Fruit fly (Drosophila melanogaster) whole organism, embryonic: ENCODE data around the gene CG5612.

ENCODE experiments used
- B-H1 ChIP-seq: fragments of 200-800 bp; sonication (Bioruptor generic); IDR thresholded peaks from 3 replicates; pipeline ENCODE4 v1.3.6; 2022; ENCODE audit warnings: missing biosample characterization, missing genetic modification characterization
- Bgb ChIP-seq: fragments of 200-800 bp; sonication (Bioruptor generic); IDR thresholded peaks from 2 replicates; pipeline ENCODE4 v1.3.6; 2022; ENCODE audit warnings: missing biosample characterization, missing genetic modification characterization; ENCODE audit not compliant: partially characterized antibody
- C15 ChIP-seq: fragments of 200-800 bp; sonication (Bioruptor generic); IDR thresholded peaks from 3 replicates; pipeline ENCODE4 v1.3.6; 2022; ENCODE audit warnings: missing biosample characterization, missing genetic modification characterization
- CG10565 ChIP-seq: fragments of 200-800 bp; sonication (Bioruptor generic); optimal IDR thresholded peaks from 3 replicates; lab custom pipeline; 2016; ENCODE audit warnings: missing biosample characterization, mild to moderate bottlenecking, missing genetic modification characterization
- CG10979 ChIP-seq: fragments of 200-800 bp; sonication (Bioruptor generic); optimal IDR thresholded peaks from 2 replicates; lab custom pipeline; 2018; ENCODE audit warnings: missing biosample characterization, mild to moderate bottlenecking, missing genetic modification characterization, moderate library complexity
- CG12071 ChIP-seq: fragments of 200-800 bp; sonication (Bioruptor generic); optimal IDR thresholded peaks from 3 replicates; lab custom pipeline; 2018; ENCODE audit warnings: missing biosample characterization, mild to moderate bottlenecking, missing genetic modification characterization
- CG12104 ChIP-seq: fragments of 200-800 bp; sonication (Bioruptor generic); optimal IDR thresholded peaks from 3 replicates; lab custom pipeline; 2016; ENCODE audit warnings: missing biosample characterization, missing genetic modification characterization
- CG12769 ChIP-seq: fragments of 200-800 bp; sonication (Bioruptor generic); optimal IDR thresholded peaks from 2 replicates; lab custom pipeline; 2019; ENCODE audit warnings: missing biosample characterization, mild to moderate bottlenecking, missing genetic modification characterization, moderate library complexity
- CG13894 ChIP-seq: fragments of 200-800 bp; sonication (Bioruptor generic); optimal IDR thresholded peaks from 3 replicates; lab custom pipeline; 2018; ENCODE audit warnings: missing biosample characterization, mild to moderate bottlenecking, missing genetic modification characterization, moderate library complexity
- CG15073 ChIP-seq: fragments of 200-800 bp; sonication (Bioruptor generic); optimal IDR thresholded peaks from 2 replicates; lab custom pipeline; 2016; ENCODE audit warnings: missing biosample characterization, missing genetic modification characterization
- CG15479 ChIP-seq: fragments of 200-800 bp; sonication (Bioruptor generic); optimal IDR thresholded peaks from 3 replicates; lab custom pipeline; 2019; ENCODE audit warnings: missing biosample characterization, mild to moderate bottlenecking, missing genetic modification characterization, moderate library complexity
- CG16779 ChIP-seq: fragments of 200-800 bp; sonication (Bioruptor generic); IDR thresholded peaks from 2 replicates; pipeline ENCODE4 v1.3.6; 2022; ENCODE audit warnings: missing biosample characterization, missing genetic modification characterization
- CG18476 ChIP-seq: fragments of 200-800 bp; sonication (Bioruptor generic); optimal IDR thresholded peaks from 2 replicates; lab custom pipeline; 2016; ENCODE audit warnings: missing biosample characterization, mild to moderate bottlenecking, missing genetic modification characterization
- CG34376 ChIP-seq: fragments of 200-800 bp; sonication (Bioruptor generic); optimal IDR thresholded peaks from 2 replicates; lab custom pipeline; 2018; ENCODE audit warnings: missing biosample characterization, mild to moderate bottlenecking, missing genetic modification characterization
- CG3838 ChIP-seq: fragments of 200-800 bp; sonication (Bioruptor generic); optimal IDR thresholded peaks from 3 replicates; lab custom pipeline; 2016; ENCODE audit warnings: missing biosample characterization, missing genetic modification characterization
- CG4424 ChIP-seq: fragments of 200-800 bp; sonication (Bioruptor generic); optimal IDR thresholded peaks from 3 replicates; lab custom pipeline; 2016; ENCODE audit warnings: missing biosample characterization, missing genetic modification characterization
- CG8765 ChIP-seq: fragments of 200-800 bp; sonication (Bioruptor generic); IDR thresholded peaks from 2 replicates; pipeline ENCODE4 v1.3.6; 2022; ENCODE audit warnings: missing biosample characterization, missing genetic modification characterization
- CG8924 ChIP-seq: fragments of 200-800 bp; optimal IDR thresholded peaks from 3 replicates; lab custom pipeline; 2019; ENCODE audit warnings: missing biosample characterization, mild to moderate bottlenecking, missing genetic modification characterization, moderate library complexity
- CG9817 ChIP-seq: fragments of 200-800 bp; sonication (Bioruptor generic); optimal IDR thresholded peaks from 2 replicates; lab custom pipeline; 2018; ENCODE audit warnings: missing biosample characterization, mild to moderate bottlenecking, missing genetic modification characterization, moderate library complexity
- CHES-1-like ChIP-seq: fragments of 200-800 bp; sonication (Bioruptor generic); optimal IDR thresholded peaks from 2 replicates; lab custom pipeline; 2016; ENCODE audit warnings: missing biosample characterization, missing genetic modification characterization
- Dad ChIP-seq: fragments of 200-800 bp; sonication (Bioruptor generic); optimal IDR thresholded peaks from 3 replicates; lab custom pipeline; 2016; ENCODE audit warnings: missing biosample characterization, missing genetic modification characterization
- Dbx ChIP-seq: fragments of 200-800 bp; sonication (Bioruptor generic); IDR thresholded peaks from 3 replicates; pipeline ENCODE4 v1.3.6; 2022; ENCODE audit warnings: missing biosample characterization, missing genetic modification characterization
- Deaf1 ChIP-seq: fragments of 200-800 bp; optimal IDR thresholded peaks from 3 replicates; lab custom pipeline; 2019; ENCODE audit warnings: missing biosample characterization, mild to moderate bottlenecking, missing genetic modification characterization, moderate library complexity
- Dfd ChIP-seq, 2 experiments: fragments of >200 bp; optimal IDR thresholded peaks; 2 replicates each; lab custom pipeline; 2017; ENCODE audit warnings: missing biosample characterization in 2 of 2, missing genetic modification characterization in 2 of 2
- Dp ChIP-seq: fragments of 200-800 bp; sonication (Bioruptor generic); optimal IDR thresholded peaks from 2 replicates; lab custom pipeline; 2018; ENCODE audit warnings: missing biosample characterization, mild to moderate bottlenecking, missing genetic modification characterization, moderate library complexity
- Gug ChIP-seq: fragments of 200-800 bp; sonication (Bioruptor generic); IDR thresholded peaks from 4 replicates; pipeline ENCODE4 v1.3.6; 2022; ENCODE audit warnings: missing biosample characterization, missing genetic modification characterization
- Neu2 ChIP-seq: fragments of 200-800 bp; sonication (Bioruptor generic); optimal IDR thresholded peaks from 3 replicates; lab custom pipeline; 2016; ENCODE audit warnings: missing biosample characterization, missing genetic modification characterization, borderline replicate concordance
- Oaz ChIP-seq: fragments of 200-800 bp; sonication (Bioruptor generic); IDR thresholded peaks from 2 replicates; pipeline ENCODE4 v1.3.6; 2022; ENCODE audit warnings: missing biosample characterization, missing genetic modification characterization
- PHDP ChIP-seq: fragments of 200-800 bp; sonication (Bioruptor generic); optimal IDR thresholded peaks from 3 replicates; lab custom pipeline; 2018; ENCODE audit warnings: missing biosample characterization, mild to moderate bottlenecking, missing genetic modification characterization, moderate library complexity
- Rx ChIP-seq: fragments of 200-800 bp; sonication (Bioruptor generic); IDR thresholded peaks from 2 replicates; pipeline ENCODE4 v1.3.6; 2022; ENCODE audit warnings: missing biosample characterization, missing genetic modification characterization
- Trl ChIP-seq, 3 experiments: fragments of >200 bp in 2 of 3; fragments of 200-800 bp in 1 of 3; sonication (Bioruptor generic) in 1 of 3; optimal IDR thresholded peaks; 2 replicates in 1 of 3; 3 replicates in 2 of 3; lab custom pipeline; 2016 to 2017; ENCODE audit warnings: missing biosample characterization in 1 of 3, missing genetic modification characterization in 1 of 3
- ab ChIP-seq: fragments of 200-800 bp; sonication (Bioruptor generic); optimal IDR thresholded peaks from 2 replicates; lab custom pipeline; 2016; ENCODE audit warnings: missing biosample characterization, missing genetic modification characterization
- bcd ChIP-seq: fragments of 200-800 bp; sonication (Bioruptor generic); optimal IDR thresholded peaks from 2 replicates; lab custom pipeline; 2017; ENCODE audit warnings: missing biosample characterization, mild to moderate bottlenecking, missing genetic modification characterization
- bigmax ChIP-seq: fragments of 200-800 bp; sonication (Bioruptor generic); optimal IDR thresholded peaks from 2 replicates; lab custom pipeline; 2018; ENCODE audit warnings: missing biosample characterization, mild to moderate bottlenecking, missing genetic modification characterization
- btn ChIP-seq: fragments of 200-800 bp; sonication (Bioruptor generic); optimal IDR thresholded peaks from 2 replicates; lab custom pipeline; 2016; ENCODE audit warnings: missing biosample characterization, missing genetic modification characterization
- crp ChIP-seq, 2 experiments: fragments of 200-800 bp; sonication (Bioruptor generic); optimal IDR thresholded peaks; 2 replicates in 1 of 2; 3 replicates in 1 of 2; lab custom pipeline; 2017; ENCODE audit warnings: missing biosample characterization in 2 of 2, missing genetic modification characterization in 2 of 2, mild to moderate bottlenecking in 1 of 2, moderate library complexity in 1 of 2
- dan ChIP-seq: fragments of 200-800 bp; sonication (Bioruptor generic); IDR thresholded peaks from 2 replicates; pipeline ENCODE4 v1.3.6; 2022; ENCODE audit warnings: missing biosample characterization, missing genetic modification characterization
- dysf ChIP-seq: fragments of 200-800 bp; sonication (Bioruptor generic); IDR thresholded peaks from 3 replicates; pipeline ENCODE4 v1.3.6; 2022; ENCODE audit warnings: missing biosample characterization, missing genetic modification characterization
- fd64A ChIP-seq: fragments of 200-800 bp; sonication (Bioruptor generic); optimal IDR thresholded peaks from 3 replicates; lab custom pipeline; 2018; ENCODE audit warnings: missing biosample characterization, mild to moderate bottlenecking, missing genetic modification characterization
- ftz-f1 ChIP-seq: fragments of 200-800 bp; sonication (Bioruptor generic); optimal IDR thresholded peaks from 2 replicates; lab custom pipeline; 2016; ENCODE audit warnings: missing biosample characterization, missing genetic modification characterization
- gcm ChIP-seq: fragments of 200-800 bp; sonication (Bioruptor generic); optimal IDR thresholded peaks from 2 replicates; lab custom pipeline; 2019; ENCODE audit warnings: missing biosample characterization, mild to moderate bottlenecking, missing genetic modification characterization, moderate library complexity
- gcm2 ChIP-seq: fragments of 200-800 bp; sonication (Bioruptor generic); optimal IDR thresholded peaks from 2 replicates; lab custom pipeline; 2016; ENCODE audit warnings: missing biosample characterization, missing genetic modification characterization
- klu ChIP-seq: fragments of 200-800 bp; sonication (Bioruptor generic); IDR thresholded peaks from 2 replicates; pipeline ENCODE4 v1.3.6; 2022; ENCODE audit warnings: missing biosample characterization, missing genetic modification characterization
- mam ChIP-seq: fragments of 200-800 bp; sonication (Bioruptor generic); optimal IDR thresholded peaks from 3 replicates; lab custom pipeline; 2016; ENCODE audit warnings: missing biosample characterization, missing genetic modification characterization
- nerfin-2 ChIP-seq: fragments of 200-800 bp; sonication (Bioruptor generic); IDR thresholded peaks from 2 replicates; pipeline ENCODE4 v1.3.6; 2022; ENCODE audit warnings: missing biosample characterization, missing genetic modification characterization; ENCODE audit not compliant: partially characterized antibody
- oc ChIP-seq: fragments of 200-800 bp; sonication (Bioruptor generic); optimal IDR thresholded peaks from 2 replicates; lab custom pipeline; 2018; ENCODE audit warnings: missing biosample characterization, mild to moderate bottlenecking, missing genetic modification characterization, moderate library complexity
- pum ChIP-seq: fragments of 200-800 bp; sonication (Bioruptor generic); optimal IDR thresholded peaks from 2 replicates; lab custom pipeline; 2016; ENCODE audit warnings: missing biosample characterization, missing genetic modification characterization
- ssp ChIP-seq: fragments of 200-800 bp; sonication (Bioruptor generic); IDR thresholded peaks from 2 replicates; pipeline ENCODE4 v1.3.6; 2022; ENCODE audit warnings: missing biosample characterization, missing genetic modification characterization
- tio ChIP-seq: fragments of 200-800 bp; sonication (Bioruptor generic); optimal IDR thresholded peaks from 2 replicates; lab custom pipeline; 2017; ENCODE audit warnings: missing biosample characterization, missing genetic modification characterization, inconsistent platforms
- vfl ChIP-seq: fragments of 200-800 bp; sonication (Bioruptor generic); optimal IDR thresholded peaks from 2 replicates; lab custom pipeline; 2016; ENCODE audit warnings: missing biosample characterization, missing genetic modification characterization
- zen2 ChIP-seq: fragments of 200-800 bp; sonication (Bioruptor generic); IDR thresholded peaks from 3 replicates; pipeline ENCODE4 v1.3.6; 2022; ENCODE audit warnings: missing biosample characterization, missing genetic modification characterization; ENCODE audit not compliant: partially characterized antibody

Gene CG5612

DNA sequence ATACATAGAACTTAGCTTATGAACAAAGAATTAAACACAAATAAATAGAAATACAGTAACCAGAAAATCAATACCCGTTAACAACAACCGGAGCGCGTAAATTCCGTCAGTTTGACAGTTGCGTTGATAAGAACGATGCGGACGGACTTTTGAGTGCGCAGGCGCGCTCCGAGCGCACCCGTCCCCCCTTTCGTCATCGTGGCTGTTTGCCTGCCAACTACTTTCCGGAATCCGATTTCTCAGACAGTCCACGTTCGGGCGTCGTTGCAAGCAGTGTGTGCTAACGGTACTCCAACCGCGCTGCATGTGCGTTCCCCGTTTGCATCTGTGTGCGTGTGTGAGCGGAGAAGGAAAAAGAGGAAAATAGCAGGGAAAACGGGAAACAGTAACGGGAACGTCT is 17.8 kb downstream of the CG5612 start (continued):
- TF ChIP-seq CG12769 (tag; lab: Kevin White, UChicago) (peak; percentile 66), Dad (GFP tag; lab: Kevin White, UChicago) (no peak), Oaz (GFP tag; lab: Robert Waterston, UW) (no peak), Dbx (GFP tag; lab: Robert Waterston, UW) (no peak), CG13894 (tag; lab: Kevin White, UChicago) (no peak), CG4424 (GFP tag; lab: Kevin White, UChicago) (no peak), btn (GFP tag; lab: Kevin White, UChicago) (no peak), CG10565 (GFP tag; lab: Kevin White, UChicago) (no peak), Neu2 (GFP tag; lab: Kevin White, UChicago) (no peak), dysf (GFP tag; lab: Robert Waterston, UW) (no peak), CG15073 (GFP tag; lab: Kevin White, UChicago) (no peak), mam (no peak), oc (tag; lab: Kevin White, UChicago) (no peak), Trl (optimal IDR thresholded peaks at IDR 0.05; lab: Kevin White, UChicago) (peak in 1 of 2 experiments; percentile 0), Trl (GFP tag; optimal IDR thresholded peaks at IDR 0.05; lab: Kevin White, UChicago) (no peak), PHDP (tag; lab: Kevin White, UChicago) (no peak), gcm (no peak), Deaf1 (tag; lab: Kevin White, UChicago) (peak; percentile 92), ssp (GFP tag; lab: Robert Waterston, UW) (no peak), Dfd (GFP tag; optimal IDR thresholded peaks at IDR 0.05; lab: Kevin White, UChicago) (no peak), Rx (GFP tag; lab: Robert Waterston, UW) (no peak), CG15479 (GFP tag; lab: Kevin White, UChicago) (no peak), CG16779 (GFP tag; lab: Robert Waterston, UW) (peak; percentile 70), Dp (GFP tag; lab: Kevin White, UChicago) (no peak), C15 (GFP tag; lab: Robert Waterston, UW) (no peak), klu (no peak), ab (GFP tag; lab: Kevin White, UChicago) (no peak), bigmax (GFP tag; lab: Kevin White, UChicago) (no peak), CG9817 (tag; lab: Kevin White, UChicago) (no peak), CG12104 (no peak), CG18476 (GFP tag; lab: Kevin White, UChicago) (no peak), CG12071 (GFP tag; lab: Kevin White, UChicago) (no peak), pum (GFP tag; lab: Kevin White, UChicago) (no peak), tio (GFP tag; lab: Kevin White, UChicago) (no peak), dan (GFP tag; lab: Robert Waterston, UW) (no peak), CHES-1-like (GFP tag; lab: Kevin White, UChicago) (no peak), vfl (no peak), CG10979 (tag; lab: Kevin White, UChicago) (no peak), Bgb (GFP tag; lab: Robert Waterston, UW) (0 out of 2 replicates have a peak, but pooled peaks have one; percentile 26), crp (GFP tag; optimal IDR thresholded peaks at IDR 0.05; lab: Kevin White, UChicago) (no peak), CG8765 (GFP tag; lab: Robert Waterston, UW) (no peak), zen2 (GFP tag; lab: Robert Waterston, UW) (no peak), gcm2 (GFP tag; lab: Kevin White, UChicago) (no peak), B-H1 (GFP tag; lab: Robert Waterston, UW) (no peak; the same call in 2 of the 3 replicates), fd64A (GFP tag; lab: Kevin White, UChicago) (no peak), Gug (0 out of 4 replicates have a peak, but pooled peaks have one; percentile 7), ftz-f1 (GFP tag; lab: Kevin White, UChicago) (no peak), CG3838 (no peak), nerfin-2 (GFP tag; lab: Robert Waterston, UW) (no peak), bcd (GFP tag; lab: Kevin White, UChicago) (no peak), CG8924 (tag; lab: Kevin White, UChicago) (no peak), CG34376 (GFP tag; lab: Kevin White, UChicago) (no peak)
